Worm (Caenorhabditis elegans) whole organism, L3 larva: ENCODE data around the gene C25H3.10.

ENCODE experiments used
- ZK546.5 ChIP-seq: sonication (generic microtip); optimal IDR thresholded peaks from 2 replicates; lab custom pipeline; 2017; ENCODE audit warnings: missing biosample characterization, missing genetic modification characterization
- aly-2 ChIP-seq: fragments of 150-350 bp; optimal IDR thresholded peaks from 2 replicates; lab custom pipeline; 2014; ENCODE audit warnings: missing biosample characterization, missing genetic modification characterization
- ama-1 ChIP-seq: fragments of 150-350 bp; optimal IDR thresholded peaks from 2 replicates; lab custom pipeline; 2018
- ceh-16 ChIP-seq: sonication (generic microtip); optimal IDR thresholded peaks from 2 replicates; lab custom pipeline; 2017; ENCODE audit warnings: missing biosample characterization, missing genetic modification characterization
- ceh-28 ChIP-seq: fragments of 150-350 bp; optimal IDR thresholded peaks from 2 replicates; lab custom pipeline; 2014; ENCODE audit warnings: missing biosample characterization, missing genetic modification reagents, missing genetic modification characterization
- egl-27 ChIP-seq: sonication (generic microtip); optimal IDR thresholded peaks from 4 replicates; lab custom pipeline; 2017; ENCODE audit warnings: missing biosample characterization, missing genetic modification reagents, missing genetic modification characterization
- egl-5 ChIP-seq: fragments of 150-350 bp; optimal IDR thresholded peaks from 2 replicates; lab custom pipeline; 2017; ENCODE audit warnings: missing biosample characterization, missing genetic modification reagents, missing genetic modification characterization, inconsistent platforms
- elt-1 ChIP-seq: fragments of 150-350 bp; optimal IDR thresholded peaks from 2 replicates; lab custom pipeline; 2014; ENCODE audit warnings: missing biosample characterization, missing genetic modification characterization
- elt-2 ChIP-seq: sonication (generic microtip); optimal IDR thresholded peaks from 2 replicates; lab custom pipeline; 2016; ENCODE audit warnings: missing genetic modification reagents, mild to moderate bottlenecking, missing genetic modification characterization, missing compliant biosample characterization
- eor-1 ChIP-seq, 2 experiments: fragments of 150-350 bp; optimal IDR thresholded peaks; 2 replicates each; lab custom pipeline; 2014 to 2018; ENCODE audit warnings: missing biosample characterization in 2 of 2, missing genetic modification characterization in 2 of 2
- fkh-10 ChIP-seq: sonication (generic microtip); optimal IDR thresholded peaks from 2 replicates; lab custom pipeline; 2017; ENCODE audit warnings: missing biosample characterization, missing genetic modification reagents, missing genetic modification characterization
- fos-1 ChIP-seq: fragments of 150-350 bp; optimal IDR thresholded peaks from 2 replicates; lab custom pipeline; 2014; ENCODE audit warnings: missing biosample characterization, missing genetic modification characterization
- hmg-11 ChIP-seq: sonication (generic microtip); optimal IDR thresholded peaks from 2 replicates; lab custom pipeline; 2016; ENCODE audit warnings: missing genetic modification characterization, missing compliant biosample characterization
- jun-1 ChIP-seq: fragments of 150-350 bp; optimal IDR thresholded peaks from 2 replicates; lab custom pipeline; 2014; ENCODE audit warnings: missing biosample characterization, missing genetic modification reagents, missing genetic modification characterization
- lin-15B ChIP-seq: fragments of 150-350 bp; optimal IDR thresholded peaks from 2 replicates; lab custom pipeline; 2014; ENCODE audit warnings: missing biosample characterization, missing genetic modification characterization
- lin-39 ChIP-seq: fragments of 150-350 bp; optimal IDR thresholded peaks from 2 replicates; lab custom pipeline; 2018; ENCODE audit warnings: missing biosample characterization, missing genetic modification reagents, missing genetic modification characterization
- lsy-12 ChIP-seq: sonication (generic microtip); optimal IDR thresholded peaks from 2 replicates; lab custom pipeline; 2016; ENCODE audit warnings: mild to moderate bottlenecking, missing genetic modification characterization, missing compliant biosample characterization
- mdl-1 ChIP-seq: fragments of 150-350 bp; optimal IDR thresholded peaks from 2 replicates; lab custom pipeline; 2014; ENCODE audit warnings: missing biosample characterization, missing genetic modification characterization
- mml-1 ChIP-seq: fragments of 150-350 bp; sonication (generic microtip); optimal IDR thresholded peaks from 3 replicates; lab custom pipeline; 2014; ENCODE audit warnings: missing biosample characterization, missing genetic modification characterization
- nfya-1 ChIP-seq: sonication (generic microtip); optimal IDR thresholded peaks from 2 replicates; lab custom pipeline; 2017; ENCODE audit warnings: missing genetic modification characterization, mild to moderate bottlenecking, missing compliant biosample characterization, antibody characterized with exemption, moderate library complexity; ENCODE audit not compliant: insufficient read depth
- nhr-11 ChIP-seq: fragments of 150-350 bp; optimal IDR thresholded peaks from 2 replicates; lab custom pipeline; 2014; ENCODE audit warnings: missing biosample characterization, missing genetic modification characterization
- nhr-12 ChIP-seq: fragments of 150-350 bp; optimal IDR thresholded peaks from 2 replicates; lab custom pipeline; 2014; ENCODE audit warnings: missing biosample characterization, missing genetic modification characterization
- nhr-23 ChIP-seq: fragments of 150-350 bp; optimal IDR thresholded peaks from 2 replicates; lab custom pipeline; 2014; ENCODE audit warnings: missing biosample characterization, missing genetic modification reagents, missing genetic modification characterization
- nhr-237 ChIP-seq: fragments of 150-350 bp; optimal IDR thresholded peaks from 2 replicates; lab custom pipeline; 2014; ENCODE audit warnings: missing biosample characterization, missing genetic modification characterization
- nhr-25 ChIP-seq: sonication (generic microtip); optimal IDR thresholded peaks from 2 replicates; lab custom pipeline; 2017; ENCODE audit warnings: missing biosample characterization, missing genetic modification characterization
- nhr-43 ChIP-seq: sonication (generic microtip); optimal IDR thresholded peaks from 2 replicates; lab custom pipeline; 2016; ENCODE audit warnings: mild to moderate bottlenecking, missing genetic modification characterization, missing compliant biosample characterization; ENCODE audit not compliant: poor library complexity, severe bottlenecking
- nhr-67 ChIP-seq: fragments of 150-350 bp; optimal IDR thresholded peaks from 2 replicates; lab custom pipeline; 2014; ENCODE audit warnings: missing biosample characterization, missing genetic modification characterization
- nhr-76 ChIP-seq: fragments of 150-350 bp; sonication (generic microtip); optimal IDR thresholded peaks from 5 replicates; lab custom pipeline; 2014; ENCODE audit warnings: missing biosample characterization, missing genetic modification characterization
- pha-4 ChIP-seq: fragments of 150-350 bp; optimal IDR thresholded peaks from 2 replicates; lab custom pipeline; 2014; ENCODE audit warnings: missing biosample characterization, missing genetic modification reagents, missing genetic modification characterization
- pqm-1 ChIP-seq: fragments of 150-350 bp; optimal IDR thresholded peaks from 2 replicates; lab custom pipeline; 2017; ENCODE audit warnings: missing biosample characterization, missing genetic modification characterization, inconsistent platforms
- skn-1 ChIP-seq: fragments of 150-350 bp; optimal IDR thresholded peaks from 2 replicates; lab custom pipeline; 2014; ENCODE audit warnings: missing biosample characterization, missing genetic modification characterization
- snpc-4 ChIP-seq: fragments of 150-350 bp; optimal IDR thresholded peaks from 2 replicates; lab custom pipeline; 2014; ENCODE audit warnings: missing biosample characterization, missing genetic modification characterization
- tbx-2 ChIP-seq: sonication (generic microtip); optimal IDR thresholded peaks from 2 replicates; lab custom pipeline; 2016; ENCODE audit warnings: mild to moderate bottlenecking, missing genetic modification characterization, missing compliant biosample characterization
- unc-39 ChIP-seq: sonication (generic microtip); optimal IDR thresholded peaks from 4 replicates; lab custom pipeline; 2017; ENCODE audit warnings: missing biosample characterization, missing genetic modification characterization
- unc-62 ChIP-seq: fragments of 150-350 bp; sonication (generic microtip); optimal IDR thresholded peaks from 4 replicates; lab custom pipeline; 2014; ENCODE audit warnings: missing biosample characterization, missing genetic modification reagents, missing genetic modification characterization
- zag-1 ChIP-seq: fragments of 150-350 bp; optimal IDR thresholded peaks from 2 replicates; lab custom pipeline; 2014; ENCODE audit warnings: missing biosample characterization, missing genetic modification characterization
- ztf-4 ChIP-seq: fragments of 150-350 bp; optimal IDR thresholded peaks from 2 replicates; lab custom pipeline; 2014; ENCODE audit warnings: missing biosample characterization, missing genetic modification characterization

The C25H3.10 gene

DNA sequence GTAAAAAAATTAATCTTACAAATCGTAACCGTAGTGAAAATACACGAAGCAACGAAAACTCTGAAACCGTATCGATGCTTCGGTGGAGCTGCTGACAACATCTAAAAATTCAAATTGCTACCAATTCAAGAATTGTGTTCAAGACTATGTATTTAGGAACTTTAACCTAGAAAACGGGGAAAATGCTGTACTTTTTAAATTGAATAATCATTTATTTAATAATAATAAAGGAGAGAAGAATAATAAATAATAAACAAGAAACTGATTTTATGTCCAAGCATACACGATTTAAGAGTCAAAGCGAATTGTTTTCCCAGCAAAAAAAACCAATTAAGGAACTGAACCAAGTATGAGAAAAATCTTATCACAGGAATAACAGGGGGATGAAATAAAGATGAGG lies 29.2 kb downstream of the C25H3.10 start, which contains the start of gene C25H3.17:
TSS of gene C25H3.17 (minus strand) at position 101 of the 400 bp plus-strand sequence.
- no peak for TF ChIP-seq egl-27
- no peak for TF ChIP-seq aly-2
- TF ChIP-seq unc-62 (GFP tag; lab: Kevin White, UChicago): no peak
- TF ChIP-seq tbx-2 (tag; lab: Kevin White, UChicago): no peak
- TF ChIP-seq lin-39: no peak
- no peak for TF ChIP-seq nhr-11 (tag; lab: Kevin White, UChicago)
- no peak for TF ChIP-seq ZK546.5 (tag; lab: Kevin White, UChicago)
- no peak for TF ChIP-seq mdl-1 (tag; lab: Kevin White, UChicago)
- TF ChIP-seq mml-1 (tag; lab: Kevin White, UChicago): no peak

DNA sequence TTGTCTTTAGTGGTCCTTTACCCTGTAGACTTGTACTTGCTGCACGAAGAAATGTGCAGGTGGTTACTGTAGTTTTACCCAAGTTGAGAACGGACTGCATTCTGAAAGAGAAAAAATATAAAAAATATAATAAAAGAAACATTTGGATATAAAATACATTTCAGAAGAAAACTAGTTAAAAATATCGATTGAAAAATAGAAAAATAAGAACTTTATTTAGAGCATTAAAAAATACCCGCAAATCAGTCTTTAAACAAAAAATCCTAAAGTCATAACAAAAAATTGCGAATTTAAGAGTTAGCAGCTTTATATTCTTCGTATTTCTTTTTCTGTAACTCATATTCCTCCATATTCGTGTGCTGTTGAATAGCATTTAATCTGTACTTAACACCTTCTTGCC lies 29.9 kb downstream of the C25H3.10 start, which contains the start of gene C25H3.7:
TSS of gene C25H3.7 (minus strand) at position 101 of the 400 bp plus-strand sequence.
- TF ChIP-seq ama-1 (lab: Kevin White, UChicago) (no peak), ztf-4 (tag; lab: Kevin White, UChicago) (no peak), pha-4 (tag; lab: Kevin White, UChicago) (no peak), zag-1 (tag; lab: Kevin White, UChicago) (no peak), nhr-76 (tag; lab: Kevin White, UChicago) (no peak), egl-5 (tag; lab: Kevin White, UChicago) (no peak), unc-62 (GFP tag; lab: Kevin White, UChicago) (no peak), lin-15B (tag; lab: Kevin White, UChicago) (no peak), elt-1 (tag; lab: Kevin White, UChicago) (no peak), unc-39 (tag; lab: Kevin White, UChicago) (no peak)

ce11 chrII:5667540-5667939 lies 31.2 kb downstream of the C25H3.10 start:
- TF ChIP-seq tbx-2 (tag; lab: Kevin White, UChicago): no peak
- no peak for TF ChIP-seq pqm-1 (tag; lab: Kevin White, UChicago)
- no peak for TF ChIP-seq unc-62 (GFP tag; lab: Kevin White, UChicago)
- TF ChIP-seq snpc-4 (tag; lab: Kevin White, UChicago): no peak
- no peak for TF ChIP-seq ceh-28
- TF ChIP-seq elt-2 (tag; lab: Kevin White, UChicago): no peak
- no peak for TF ChIP-seq eor-1 (tag; optimal IDR thresholded peaks at IDR 0.05; lab: Kevin White, UChicago)
- TF ChIP-seq egl-5 (tag; lab: Kevin White, UChicago): no peak

ce11 chrII:5665991-5666390 lies 32.8 kb downstream of the C25H3.10 start, which contains the start of gene C25H3.16:
Gene C25H3.16 (plus strand): TSS chrII:5666291.
- TF ChIP-seq fos-1 (tag; lab: Kevin White, UChicago) (no peak), pqm-1 (tag; lab: Kevin White, UChicago) (no peak), ceh-16 (tag; lab: Kevin White, UChicago) (no peak), jun-1 (tag; lab: Kevin White, UChicago) (no peak), nhr-43 (no peak), snpc-4 (tag; lab: Kevin White, UChicago) (no peak), ZK546.5 (tag; lab: Kevin White, UChicago) (no peak)

- TF ChIP-seq lin-15B (tag; lab: Kevin White, UChicago) (no peak), nhr-23 (tag; lab: Kevin White, UChicago) (peak; percentile 15)
Observed at ce11 chrII:5665029-5665428, 33.7 kb downstream of the C25H3.10 start, which contains the start of gene C25H3.15. Gene C25H3.15 (plus strand): TSS chrII:5665329.

- peak; percentile 26 for TF ChIP-seq hmg-11 (tag; lab: Kevin White, UChicago)
- TF ChIP-seq mdl-1 (tag; lab: Kevin White, UChicago): no peak
- no peak for TF ChIP-seq nhr-25 (tag; lab: Kevin White, UChicago)
- no peak for TF ChIP-seq eor-1 (tag; optimal IDR thresholded peaks at IDR 0.05; lab: Kevin White, UChicago)
- TF ChIP-seq tbx-2 (tag; lab: Kevin White, UChicago): no peak
- no peak for TF ChIP-seq fkh-10 (GFP tag; lab: Kevin White, UChicago)
- TF ChIP-seq unc-62 (GFP tag; lab: Kevin White, UChicago): no peak
- TF ChIP-seq skn-1: no peak
- no peak for TF ChIP-seq nhr-67 (tag; lab: Kevin White, UChicago)
- TF ChIP-seq nfya-1 (tag; lab: Kevin White, UChicago): peak; percentile 59
- TF ChIP-seq lin-39: no peak
- TF ChIP-seq nhr-237 (tag; lab: Kevin White, UChicago): no peak
- TF ChIP-seq lsy-12 (tag; lab: Kevin White, UChicago): no peak
- TF ChIP-seq nhr-12 (tag; lab: Kevin White, UChicago): no peak
- no peak for TF ChIP-seq ama-1 (lab: Kevin White, UChicago)
- TF ChIP-seq nhr-43: no peak
- no peak for TF ChIP-seq pqm-1 (tag; lab: Kevin White, UChicago)
Observed at ce11 chrII:5663180-5663791, 35.5 kb downstream of the C25H3.10 start.
